Fruit fly (Drosophila melanogaster) S2 (cell line): ENCODE measurements around the gene CG17154.

Experiments used
- CG8478 ChIP-seq: fragments of >200 bp; optimal IDR thresholded peaks from 2 replicates; lab custom pipeline; 2018
- CTCF ChIP-seq, 2 experiments: fragments of >200 bp; optimal IDR thresholded peaks; 2 replicates each; lab custom pipeline; 2018

Gene CG17154

DNA sequence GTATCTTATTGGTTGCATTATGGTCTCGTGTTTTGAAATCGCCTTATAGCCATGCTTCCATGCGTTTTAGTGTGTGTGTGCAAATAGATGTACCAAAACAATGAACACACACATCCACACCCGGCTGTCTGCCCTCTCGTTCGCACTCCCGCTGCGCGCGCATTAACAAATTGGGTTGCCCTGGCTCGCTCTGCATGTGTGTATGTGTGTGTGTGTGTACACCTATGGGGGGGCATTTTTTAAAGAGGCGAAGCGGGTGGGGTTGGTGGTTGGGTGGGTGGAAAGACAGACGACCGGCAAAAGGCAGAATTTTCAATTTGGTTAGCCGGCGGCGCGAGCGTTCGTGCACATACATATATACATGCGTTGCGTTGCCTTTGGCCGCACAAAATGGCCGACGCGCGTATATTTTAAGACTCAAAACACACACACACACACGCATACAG is 35.7 kb downstream of the CG17154 start:
- TF ChIP-seq CTCF (optimal IDR thresholded peaks at IDR 0.05; lab: Kevin White, UChicago) (no peak), CG8478 (lab: Kevin White, UChicago) (no peak)

DNA sequence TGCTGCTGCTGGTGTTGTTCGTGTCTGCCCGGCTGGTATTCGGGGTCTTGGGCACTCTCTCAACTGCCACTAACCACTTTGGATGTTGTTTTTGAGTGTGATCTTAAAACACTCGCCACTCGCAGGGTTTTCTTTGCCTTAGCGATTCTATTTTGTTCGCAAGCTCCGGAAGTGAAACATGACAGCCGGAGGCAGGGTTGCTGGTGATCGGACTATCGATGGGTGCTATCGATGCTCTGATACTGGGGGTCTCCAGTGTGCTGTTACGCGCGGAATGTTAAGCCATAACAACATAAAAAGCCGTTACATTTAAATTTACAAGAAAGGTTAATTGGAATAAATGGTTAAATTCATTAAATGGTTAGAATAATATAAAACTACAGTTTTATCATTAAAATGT is 36.5 kb downstream of the CG17154 start, which contains the start of gene yps:
TSS of gene yps (minus strand) at position 176 of the 400 bp plus-strand sequence.
- TF ChIP-seq CG8478 (lab: Kevin White, UChicago) = no peak
- peak in 1 of 2 experiments; percentile 48 for TF ChIP-seq CTCF (optimal IDR thresholded peaks at IDR 0.05; lab: Kevin White, UChicago)

- TF ChIP-seq CTCF (optimal IDR thresholded peaks at IDR 0.05; lab: Kevin White, UChicago) (no peak), CG8478 (lab: Kevin White, UChicago) (no peak)
Measured at dm6 chr3L:12127294-12128029, 39.0 kb downstream of the CG17154 start, which contains the start of the genes Ir68b and CG34241. Ir68b (minus strand) TSS chr3L:12127394. CG34241 (plus strand) TSS chr3L:12127979.

- no peak for TF ChIP-seq CG8478 (lab: Kevin White, UChicago)
- TF ChIP-seq CTCF (optimal IDR thresholded peaks at IDR 0.05; lab: Kevin White, UChicago) = no peak
Measured at dm6 chr3L:12129111-12129510, 40.7 kb downstream of the CG17154 start, which contains the start of gene Lsp2. Lsp2 (plus strand) TSS chr3L:12129393.

DNA sequence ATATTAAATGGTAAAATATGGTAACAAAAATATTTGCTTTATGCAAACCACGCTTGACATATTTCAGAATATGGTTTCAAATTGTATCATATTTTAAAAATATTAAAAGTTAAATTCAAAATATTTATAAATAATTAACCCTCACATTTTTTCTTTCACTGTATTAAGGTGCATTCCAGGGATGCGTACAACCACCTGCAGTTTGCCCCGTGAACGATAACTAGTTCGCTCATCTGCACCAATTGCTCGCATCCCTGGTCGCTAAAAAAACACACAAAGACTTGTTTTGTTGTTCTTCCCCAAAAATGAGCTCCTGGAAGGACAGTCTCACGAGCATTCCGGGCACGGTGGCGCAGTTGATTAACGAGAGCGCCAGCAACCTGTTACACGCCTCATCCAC is 43.5 kb downstream of the CG17154 start, which contains the start of gene DEF8:
TSS of gene DEF8 (plus strand) at position 229 of the 400 bp plus-strand sequence.
- TF ChIP-seq CTCF (optimal IDR thresholded peaks at IDR 0.05; lab: Kevin White, UChicago) (peak in 1 of 2 experiments; percentile 7), CG8478 (lab: Kevin White, UChicago) (no peak)

DNA sequence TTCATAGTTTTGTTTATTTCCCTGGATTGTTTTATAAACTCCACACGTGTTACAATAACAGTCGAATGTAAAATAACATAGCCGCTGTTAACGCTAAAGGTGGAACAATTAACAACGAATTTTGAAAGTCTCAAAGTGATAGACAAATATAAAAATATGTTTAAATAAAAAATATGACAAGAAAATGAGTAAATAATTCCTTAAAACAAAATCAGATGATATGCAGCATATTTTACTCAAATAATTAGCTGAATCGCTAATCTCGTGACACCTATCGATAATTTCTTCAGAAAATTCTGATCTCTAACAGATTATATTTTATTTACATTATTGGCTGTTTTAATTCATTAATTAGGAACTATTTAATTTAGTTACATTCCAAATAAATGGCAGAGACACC is 48.2 kb downstream of the CG17154 start, which contains the start of the genes CG5645 and Atg12:
TSS of gene CG5645 (minus strand) at position 77 of the 400 bp plus-strand sequence.
TSS of gene Atg12 (plus strand) at position 338 of the 400 bp plus-strand sequence.
- TF ChIP-seq CTCF (optimal IDR thresholded peaks at IDR 0.05; lab: Kevin White, UChicago) (no peak), CG8478 (lab: Kevin White, UChicago) (no peak)

- TF ChIP-seq CTCF (optimal IDR thresholded peaks at IDR 0.05; lab: Kevin White, UChicago) (no peak), CG8478 (lab: Kevin White, UChicago) (no peak)
Measured at dm6 chr3L:12138113-12138899, 49.9 kb downstream of the CG17154 start, which contains the start of the genes ND-SGDH and RhoGAP68F. ND-SGDH (minus strand) TSS chr3L:12138584. RhoGAP68F (plus strand) TSS chr3L:12138868.
